Fruit fly (Drosophila melanogaster) whole organism, adult: ENCODE measurements around the gene CG18081.

Source experiments
- CG14711 ChIP-seq: fragments of 200-800 bp; sonication (Bioruptor generic); optimal IDR thresholded peaks from 2 replicates; lab custom pipeline; 2018; ENCODE audit warnings: missing biosample characterization, mild to moderate bottlenecking, missing genetic modification characterization, moderate library complexity
- CG1620 ChIP-seq: fragments of 200-800 bp; sonication (Bioruptor generic); optimal IDR thresholded peaks from 2 replicates; lab custom pipeline; 2016; ENCODE audit warnings: missing biosample characterization, missing genetic modification characterization
- CG7045 ChIP-seq: fragments of 200-800 bp; sonication (Bioruptor generic); optimal IDR thresholded peaks from 2 replicates; lab custom pipeline; 2017; ENCODE audit warnings: missing biosample characterization, mild to moderate bottlenecking, missing genetic modification characterization
- Clk ChIP-seq: fragments of 200-800 bp; sonication (Bioruptor generic); optimal IDR thresholded peaks from 2 replicates; lab custom pipeline; 2017; ENCODE audit warnings: missing biosample characterization, missing genetic modification characterization
- Crg-1 ChIP-seq: fragments of 200-800 bp; sonication (Bioruptor generic); optimal IDR thresholded peaks from 2 replicates; lab custom pipeline; 2016; ENCODE audit warnings: missing biosample characterization, missing genetic modification characterization
- bab1 ChIP-seq: fragments of 200-800 bp; sonication (Bioruptor generic); optimal IDR thresholded peaks from 3 replicates; lab custom pipeline; 2019; ENCODE audit warnings: missing biosample characterization, mild to moderate bottlenecking, missing genetic modification characterization, moderate library complexity
- cic ChIP-seq: fragments of 200-800 bp; sonication (Bioruptor generic); optimal IDR thresholded peaks from 2 replicates; lab custom pipeline; 2017; ENCODE audit warnings: missing biosample characterization, mild to moderate bottlenecking, missing genetic modification characterization, moderate library complexity
- cnc ChIP-seq, 2 experiments: fragments of >200 bp; optimal IDR thresholded peaks; 2 replicates each; lab custom pipeline; 2017
- kay ChIP-seq: fragments of 200-800 bp; sonication (Bioruptor generic); peaks from one replicate; lab custom pipeline; 2016; ENCODE audit warnings: missing biosample characterization, missing genetic modification characterization, borderline replicate concordance
- ovo ChIP-seq: fragments of 200-800 bp; sonication (Bioruptor generic); optimal IDR thresholded peaks from 2 replicates; lab custom pipeline; 2016; ENCODE audit warnings: missing biosample characterization, missing genetic modification characterization
- pad ChIP-seq: fragments of 200-800 bp; sonication (Bioruptor generic); optimal IDR thresholded peaks from 3 replicates; lab custom pipeline; 2017; ENCODE audit warnings: missing biosample characterization, missing genetic modification characterization, mild to moderate bottlenecking, moderate library complexity, missing genetic modification reagents
- tj ChIP-seq: fragments of 200-800 bp; sonication (Bioruptor generic); optimal IDR thresholded peaks from 3 replicates; lab custom pipeline; 2017; ENCODE audit warnings: missing biosample characterization, mild to moderate bottlenecking, missing genetic modification characterization, moderate library complexity

DNA sequence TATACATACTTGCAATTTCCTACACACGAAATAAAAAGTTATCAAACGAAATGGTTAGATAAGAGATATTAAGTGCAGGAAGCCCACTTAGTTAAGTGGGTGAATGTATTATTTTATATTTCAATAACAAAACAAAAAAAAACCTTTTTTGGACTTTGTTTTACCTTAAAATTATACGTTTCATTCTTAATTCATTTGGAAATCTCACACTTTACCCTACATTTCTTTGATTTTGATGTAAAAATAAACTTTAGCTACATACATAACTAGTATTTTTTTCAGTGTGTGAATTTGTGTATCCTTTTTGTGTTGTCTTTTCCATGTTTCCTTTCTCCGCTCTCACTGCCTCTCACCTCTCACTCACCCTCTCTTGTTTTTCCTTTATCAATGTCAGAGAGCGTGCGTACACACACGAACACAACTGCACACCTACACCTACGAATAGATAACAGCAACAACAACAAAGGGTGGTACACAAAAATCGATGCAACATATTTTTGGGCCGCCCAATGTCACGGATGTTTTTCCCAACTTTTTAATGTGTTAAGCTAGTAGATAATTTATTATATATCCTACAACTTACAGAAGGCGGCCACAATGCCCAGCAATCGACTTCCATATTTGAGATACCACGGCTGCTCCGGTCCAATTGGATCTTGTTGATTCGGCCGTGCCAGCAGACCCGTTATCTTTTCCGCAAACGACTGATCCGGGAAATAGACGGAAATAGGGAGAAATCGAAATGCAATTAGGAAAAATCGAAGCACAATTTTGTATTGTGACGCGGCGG is 19.6 kb downstream of the CG18081 start:
- TF ChIP-seq Crg-1 (GFP tag; lab: Kevin White, UChicago) = no peak
- TF ChIP-seq tj = no peak
- TF ChIP-seq CG14711 (tag; lab: Kevin White, UChicago) = peak; percentile 62
- TF ChIP-seq CG1620 (GFP tag; lab: Kevin White, UChicago) = no peak
- peak; percentile 71 for TF ChIP-seq kay (GFP tag; lab: Kevin White, UChicago)
- peak; percentile 64 for TF ChIP-seq CG7045 (GFP tag; lab: Kevin White, UChicago)
- TF ChIP-seq pad (GFP tag; lab: Kevin White, UChicago) = peak; percentile 47
- TF ChIP-seq Clk (GFP tag; lab: Kevin White, UChicago) = no peak
- no peak for TF ChIP-seq cnc (optimal IDR thresholded peaks at IDR 0.05; lab: Kevin White, UChicago)
- TF ChIP-seq ovo (GFP tag; lab: Kevin White, UChicago) = no peak
- no peak for TF ChIP-seq cic (GFP tag; lab: Kevin White, UChicago)
- no peak for TF ChIP-seq bab1 (GFP tag; lab: Kevin White, UChicago)
